Worm (Caenorhabditis elegans) whole organism, L2 larva: Measurements from ENCODE around the gene T12A7.6.

Experiments used
- R02D3.7 ChIP-seq: fragments of 150-350 bp; optimal IDR thresholded peaks from 2 replicates; lab custom pipeline; 2014; ENCODE audit warnings: missing biosample characterization, missing genetic modification characterization
- ZK546.5 ChIP-seq: sonication (generic microtip); optimal IDR thresholded peaks from 2 replicates; lab custom pipeline; 2017; ENCODE audit warnings: missing biosample characterization, missing genetic modification characterization
- alr-1 ChIP-seq: fragments of 150-350 bp; optimal IDR thresholded peaks from 2 replicates; lab custom pipeline; 2014; ENCODE audit warnings: missing biosample characterization, missing genetic modification characterization
- aly-2 ChIP-seq: fragments of 150-350 bp; optimal IDR thresholded peaks from 2 replicates; lab custom pipeline; 2014; ENCODE audit warnings: missing biosample characterization, missing genetic modification characterization
- nhr-12 ChIP-seq: fragments of 150-350 bp; optimal IDR thresholded peaks from 2 replicates; lab custom pipeline; 2014; ENCODE audit warnings: missing biosample characterization, missing genetic modification characterization
- skn-1 ChIP-seq: sonication (generic microtip); optimal IDR thresholded peaks from 2 replicates; lab custom pipeline; 2017; ENCODE audit warnings: missing biosample characterization, missing genetic modification characterization
- snpc-4 ChIP-seq: fragments of 150-350 bp; optimal IDR thresholded peaks from 2 replicates; lab custom pipeline; 2014; ENCODE audit warnings: missing biosample characterization, missing genetic modification characterization
- unc-55 ChIP-seq: fragments of 150-350 bp; sonication (generic microtip); optimal IDR thresholded peaks from 3 replicates; lab custom pipeline; 2014; ENCODE audit warnings: missing biosample characterization, missing genetic modification reagents, missing genetic modification characterization
- unc-62 ChIP-seq: fragments of 150-350 bp; optimal IDR thresholded peaks from 2 replicates; lab custom pipeline; 2014; ENCODE audit warnings: missing biosample characterization, missing genetic modification reagents, missing genetic modification characterization
- ztf-1 ChIP-seq: fragments of 200-800 bp; sonication (Bioruptor generic); conservative IDR thresholded peaks from 2 replicates; pipeline ENCODE4 v1.3.6; 2022; ENCODE audit warnings: missing genetic modification characterization, missing compliant biosample characterization

DNA sequence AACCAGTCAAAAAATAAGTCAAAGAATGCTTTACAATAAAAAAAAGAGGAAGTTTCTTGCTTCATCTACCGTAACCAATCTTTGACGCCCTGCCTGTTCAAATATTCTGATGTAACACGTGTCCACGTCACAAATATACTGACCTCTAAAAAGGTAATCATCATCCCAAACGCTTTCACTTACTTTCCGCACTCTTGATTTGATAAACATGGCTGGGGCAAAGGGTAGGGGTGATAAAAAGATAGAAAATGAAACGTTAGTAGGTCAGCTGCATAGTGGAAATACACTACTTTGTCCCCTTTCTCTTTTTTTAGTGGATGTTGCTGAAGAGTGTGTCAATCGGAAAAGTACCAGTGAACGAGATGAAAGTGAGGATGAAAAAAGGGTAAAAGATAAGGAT, 48.9 kb upstream of the T12A7.6 start:
- TF ChIP-seq alr-1 (tag; lab: Kevin White, UChicago) (no peak), aly-2 (tag; lab: Kevin White, UChicago) (no peak), ztf-1 (GFP tag; lab: Robert Waterston, UW) (no peak), R02D3.7 (no peak), unc-62 (GFP tag; lab: Kevin White, UChicago) (no peak), nhr-12 (tag; lab: Kevin White, UChicago) (no peak), unc-55 (GFP tag; lab: Kevin White, UChicago) (no peak), snpc-4 (tag; lab: Kevin White, UChicago) (no peak), skn-1 (no peak), ZK546.5 (tag; lab: Kevin White, UChicago) (no peak)
